Fruit fly (Drosophila melanogaster): ENCODE results near the gene CG34309.
A peak's percentile ranks its signal among the peaks of the same experiment; 100 is the strongest.

The CG34309 gene

DNA sequence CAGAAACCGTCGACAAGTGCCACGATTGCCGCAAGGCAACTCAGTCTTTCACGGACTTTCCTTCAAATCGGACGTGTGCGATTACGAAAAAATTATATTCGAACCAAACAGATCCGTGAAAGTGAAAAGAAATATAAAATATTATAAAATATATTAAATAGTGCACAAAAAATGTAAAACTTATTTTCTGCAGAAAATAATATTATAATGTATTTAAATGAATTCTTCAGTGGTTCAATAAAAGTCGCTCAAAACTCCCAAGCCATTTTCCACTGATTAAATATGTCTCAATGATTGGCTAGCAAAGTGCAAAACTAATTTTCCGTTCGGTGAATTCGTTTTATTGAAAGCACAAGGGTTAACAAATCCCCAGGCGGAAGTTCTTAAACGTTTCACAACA is 34.4 kb upstream of the CG34309 start, which contains the start of gene PK2-R1:
Gene PK2-R1 (plus strand): TSS at position 301 of the 400 bp plus-strand sequence.
- TF ChIP-seq cyc (GFP tag; optimal IDR thresholded peaks at IDR 0.05) (no peak), achi (GFP tag; optimal IDR thresholded peaks at IDR 0.05) (no peak), CG6792 (GFP tag; optimal IDR thresholded peaks at IDR 0.05) (no peak), CG9139 (GFP tag; optimal IDR thresholded peaks at IDR 0.05) (no peak)

DNA sequence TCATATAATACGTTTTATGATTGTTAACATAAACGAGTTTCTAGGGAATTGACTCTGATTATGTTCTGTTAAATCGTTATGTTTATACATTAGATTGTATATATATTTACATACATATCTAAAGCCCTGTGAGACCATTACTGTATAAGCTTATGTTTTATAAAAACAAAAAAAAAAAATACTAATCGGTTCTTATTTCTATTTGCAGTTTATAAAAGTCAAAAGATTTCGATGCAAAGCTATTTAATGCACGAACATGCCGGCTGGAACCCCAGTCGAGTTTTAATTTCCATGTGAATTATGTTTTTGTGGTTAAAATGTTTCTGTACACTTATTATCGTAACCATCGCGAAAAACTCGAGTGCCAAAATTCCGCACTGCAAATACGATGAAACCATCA is 19.1 kb upstream of the CG34309 start, which contains the start of gene mthl12:
Gene mthl12 (plus strand): TSS at position 301 of the 400 bp plus-strand sequence.
- no peak for TF ChIP-seq Met (GFP tag; optimal IDR thresholded peaks at IDR 0.05)
- TF ChIP-seq CG15336 (GFP tag; IDR thresholded peaks at IDR 0.05) = no peak
- no peak for TF ChIP-seq eg (GFP tag; IDR thresholded peaks at IDR 0.05)
- TF ChIP-seq CG32006 (GFP tag; optimal IDR thresholded peaks at IDR 0.05) = no peak
- TF ChIP-seq Hr4 (GFP tag; optimal IDR thresholded peaks at IDR 0.05) = no peak
- no peak for TF ChIP-seq Ets21C (GFP tag; optimal IDR thresholded peaks at IDR 0.05)
- no peak for TF ChIP-seq CG3032 (tag; optimal IDR thresholded peaks at IDR 0.05)
- no peak for TF ChIP-seq CG31627 (GFP tag; optimal IDR thresholded peaks at IDR 0.05)
- TF ChIP-seq CG6854 (GFP tag; optimal IDR thresholded peaks at IDR 0.05) = no peak
- no peak for TF ChIP-seq CG9139 (GFP tag; optimal IDR thresholded peaks at IDR 0.05)
- TF ChIP-seq Gug (GFP tag; IDR thresholded peaks at IDR 0.05) = no peak
- no peak for TF ChIP-seq fd59A (GFP tag; optimal IDR thresholded peaks at IDR 0.05)
- TF ChIP-seq Ets96B (tag; optimal IDR thresholded peaks at IDR 0.05) = no peak

DNA sequence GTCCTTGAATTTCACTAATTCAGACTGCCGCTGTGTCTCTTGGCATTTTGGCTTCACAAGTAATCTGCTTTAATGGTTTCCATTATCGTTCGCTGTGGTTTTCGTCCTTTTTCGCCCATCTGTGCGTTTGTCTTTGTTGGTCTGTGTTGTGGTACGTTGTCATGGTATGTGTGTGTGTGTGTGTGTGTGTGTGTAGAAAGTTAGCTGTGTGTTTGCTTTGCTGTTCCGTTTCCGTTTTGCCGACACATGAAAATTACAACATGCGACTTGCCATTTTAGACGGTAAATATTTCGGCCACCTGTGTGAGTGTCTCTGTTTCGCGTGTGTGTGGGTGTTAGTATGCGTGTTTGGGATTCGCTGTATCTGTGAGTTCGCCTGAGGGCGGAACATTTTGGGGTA is 15.5 kb upstream of the CG34309 start:
- TF ChIP-seq Gug (GFP tag; IDR thresholded peaks at IDR 0.05) (no peak), CG8632 (GFP tag; optimal IDR thresholded peaks at IDR 0.05) (no peak)

DNA sequence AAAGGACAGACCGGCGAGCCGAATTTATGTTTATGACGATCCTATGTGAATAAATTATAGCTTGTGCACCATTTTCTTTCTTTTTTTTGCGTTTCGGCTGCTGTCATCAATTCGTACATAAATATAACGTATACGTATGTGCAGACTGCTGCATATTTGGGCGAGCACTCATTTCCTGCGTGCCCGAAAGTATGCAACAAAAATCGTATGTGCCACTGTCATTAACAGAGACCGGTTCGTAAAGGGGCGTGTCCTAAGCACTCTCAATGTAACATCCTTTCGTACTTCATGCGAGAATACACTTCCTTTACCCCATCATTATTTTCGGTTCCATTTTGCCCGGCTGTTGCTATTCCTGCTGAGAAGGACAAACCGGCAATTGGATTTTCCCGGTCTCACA is 12.3 kb upstream of the CG34309 start:
- peak; percentile 24 for TF ChIP-seq CG1621 (tag; optimal IDR thresholded peaks at IDR 0.05)
- TF ChIP-seq Eip78C (GFP tag) = peak; percentile 49
- TF ChIP-seq salr (GFP tag; optimal IDR thresholded peaks at IDR 0.05) = no peak
- no peak for TF ChIP-seq Blimp-1 (GFP tag; optimal IDR thresholded peaks at IDR 0.05)
- TF ChIP-seq CG3032 (tag; optimal IDR thresholded peaks at IDR 0.05) = no peak
- TF ChIP-seq CG31627 (GFP tag; optimal IDR thresholded peaks at IDR 0.05) = no peak
- no peak for TF ChIP-seq CG4318 (GFP tag; optimal IDR thresholded peaks at IDR 0.05)
- no peak for TF ChIP-seq CG6854 (GFP tag; optimal IDR thresholded peaks at IDR 0.05)
- TF ChIP-seq Lpt (GFP tag; optimal IDR thresholded peaks at IDR 0.05) = no peak
- no peak for TF ChIP-seq svp (GFP tag)
- TF ChIP-seq cyc (GFP tag; optimal IDR thresholded peaks at IDR 0.05) = no peak
- no peak for TF ChIP-seq lz (GFP tag; optimal IDR thresholded peaks at IDR 0.05)
- no peak for TF ChIP-seq vri (GFP tag; optimal IDR thresholded peaks at IDR 0.05)
- TF ChIP-seq esn (GFP tag; optimal IDR thresholded peaks at IDR 0.05) = no peak
- no peak for TF ChIP-seq CG9139 (GFP tag; optimal IDR thresholded peaks at IDR 0.05)
- TF ChIP-seq Met (GFP tag; optimal IDR thresholded peaks at IDR 0.05) = peak; percentile 23
- 0 out of 3 replicates have a peak, but pooled peaks have one; percentile 37 for TF ChIP-seq CG6163 (GFP tag; IDR thresholded peaks at IDR 0.05)
- no peak for TF ChIP-seq Hr39 (GFP tag; optimal IDR thresholded peaks at IDR 0.05)
- TF ChIP-seq CG15336 (GFP tag; IDR thresholded peaks at IDR 0.05) = no peak
- TF ChIP-seq eg (GFP tag; IDR thresholded peaks at IDR 0.05) = no peak
- TF ChIP-seq fkh (GFP tag; optimal IDR thresholded peaks at IDR 0.05) = no peak
- no peak for TF ChIP-seq Gug (GFP tag; IDR thresholded peaks at IDR 0.05)
- TF ChIP-seq Eip93F (GFP tag; optimal IDR thresholded peaks at IDR 0.05) = no peak
- no peak for TF ChIP-seq dsx (GFP tag; optimal IDR thresholded peaks at IDR 0.05; ENCODE audit: poor library complexity, severe bottlenecking)
- TF ChIP-seq Sox102F (GFP tag; optimal IDR thresholded peaks at IDR 0.05) = peak; percentile 22
- TF ChIP-seq CG6808 (GFP tag; optimal IDR thresholded peaks at IDR 0.05) = no peak
- peak; percentile 51 for TF ChIP-seq CG3919 (GFP tag; optimal IDR thresholded peaks at IDR 0.05)
- no peak for TF ChIP-seq CG16779 (tag; optimal IDR thresholded peaks at IDR 0.05)
- no peak for TF ChIP-seq fd85E (GFP tag; optimal IDR thresholded peaks at IDR 0.05)
- TF ChIP-seq achi (GFP tag; optimal IDR thresholded peaks at IDR 0.05) = no peak
- peak; percentile 18 for TF ChIP-seq net (GFP tag; optimal IDR thresholded peaks at IDR 0.05)
- no peak for TF ChIP-seq dac (GFP tag; optimal IDR thresholded peaks at IDR 0.05)
- no peak for TF ChIP-seq CG7368 (GFP tag; optimal IDR thresholded peaks at IDR 0.05)
- no peak for TF ChIP-seq OdsH (GFP tag; optimal IDR thresholded peaks at IDR 0.05)

Data from whole organism, prepupa.